Worm (Caenorhabditis elegans) whole organism, L2 larva: ENCODE measurements around the gene F53B2.8.
A peak's percentile ranks its signal among the peaks of the same experiment; 100 is the strongest.

ENCODE experiments used
- C34F6.9 ChIP-seq: fragments of 150-350 bp; optimal IDR thresholded peaks from 2 replicates; lab custom pipeline; 2014; ENCODE audit warnings: missing biosample characterization, missing genetic modification characterization
- F13H6.1 ChIP-seq: sonication (generic microtip); optimal IDR thresholded peaks from 2 replicates; lab custom pipeline; 2016; ENCODE audit warnings: missing genetic modification characterization, missing compliant biosample characterization
- R02D3.7 ChIP-seq: fragments of 150-350 bp; optimal IDR thresholded peaks from 2 replicates; lab custom pipeline; 2014; ENCODE audit warnings: missing biosample characterization, missing genetic modification characterization
- Y55F3AM.14 ChIP-seq: fragments of 200-800 bp; sonication (Bioruptor generic); optimal IDR thresholded peaks from 2 replicates; lab custom pipeline; 2018; ENCODE audit warnings: mild to moderate bottlenecking, missing genetic modification characterization, missing compliant biosample characterization
- ZK546.5 ChIP-seq: sonication (generic microtip); optimal IDR thresholded peaks from 2 replicates; lab custom pipeline; 2017; ENCODE audit warnings: missing biosample characterization, missing genetic modification characterization
- aly-2 ChIP-seq: fragments of 150-350 bp; optimal IDR thresholded peaks from 2 replicates; lab custom pipeline; 2014; ENCODE audit warnings: missing biosample characterization, missing genetic modification characterization
- ama-1 ChIP-seq: fragments of 150-350 bp; optimal IDR thresholded peaks from 2 replicates; lab custom pipeline; 2018; ENCODE audit warnings: inconsistent platforms
- blmp-1 ChIP-seq: sonication (generic microtip); optimal IDR thresholded peaks from 2 replicates; lab custom pipeline; 2017; ENCODE audit warnings: missing genetic modification characterization, mild to moderate bottlenecking, missing compliant biosample characterization, antibody characterized with exemption, moderate library complexity; ENCODE audit not compliant: insufficient read depth
- ceh-16 ChIP-seq: fragments of 150-350 bp; optimal IDR thresholded peaks from 2 replicates; lab custom pipeline; 2014; ENCODE audit warnings: missing biosample characterization, missing genetic modification characterization
- ceh-82 ChIP-seq: fragments of 150-350 bp; optimal IDR thresholded peaks from 2 replicates; lab custom pipeline; 2014; ENCODE audit warnings: missing biosample characterization, missing genetic modification characterization
- crh-2 ChIP-seq: sonication (generic microtip); optimal IDR thresholded peaks from 2 replicates; lab custom pipeline; 2017; ENCODE audit warnings: missing biosample characterization, missing genetic modification characterization
- dmd-4 ChIP-seq: sonication (generic microtip); optimal IDR thresholded peaks from 2 replicates; lab custom pipeline; 2017; ENCODE audit warnings: missing biosample characterization, missing genetic modification characterization
- egl-27 ChIP-seq: sonication (generic microtip); optimal IDR thresholded peaks from 3 replicates; lab custom pipeline; 2017; ENCODE audit warnings: missing biosample characterization, missing genetic modification reagents, missing genetic modification characterization
- fos-1 ChIP-seq: fragments of 150-350 bp; optimal IDR thresholded peaks from 2 replicates; lab custom pipeline; 2014; ENCODE audit warnings: missing biosample characterization, missing genetic modification characterization
- lin-13 ChIP-seq: fragments of 150-350 bp; optimal IDR thresholded peaks from 2 replicates; lab custom pipeline; 2014; ENCODE audit warnings: missing biosample characterization, missing genetic modification reagents, missing genetic modification characterization
- lin-39 ChIP-seq: fragments of 150-350 bp; optimal IDR thresholded peaks from 2 replicates; lab custom pipeline; 2014; ENCODE audit warnings: missing biosample characterization, missing genetic modification reagents, missing genetic modification characterization
- mbf-1 ChIP-seq: sonication (generic microtip); optimal IDR thresholded peaks from 2 replicates; lab custom pipeline; 2017; ENCODE audit warnings: missing biosample characterization, missing genetic modification characterization
- nhr-11 ChIP-seq: fragments of 150-350 bp; optimal IDR thresholded peaks from 2 replicates; lab custom pipeline; 2014; ENCODE audit warnings: missing biosample characterization, missing genetic modification characterization
- nhr-12 ChIP-seq: fragments of 150-350 bp; optimal IDR thresholded peaks from 2 replicates; lab custom pipeline; 2014; ENCODE audit warnings: missing biosample characterization, missing genetic modification characterization
- nhr-21 ChIP-seq: fragments of 150-350 bp; optimal IDR thresholded peaks from 2 replicates; lab custom pipeline; 2014; ENCODE audit warnings: missing biosample characterization, missing genetic modification characterization
- nhr-237 ChIP-seq: fragments of 150-350 bp; optimal IDR thresholded peaks from 2 replicates; lab custom pipeline; 2014; ENCODE audit warnings: missing biosample characterization, missing genetic modification characterization
- nhr-25 ChIP-seq: fragments of 150-350 bp; sonication (generic microtip); optimal IDR thresholded peaks from 3 replicates; lab custom pipeline; 2014; ENCODE audit warnings: missing biosample characterization, missing genetic modification characterization
- nhr-77 ChIP-seq: fragments of 150-350 bp; optimal IDR thresholded peaks from 2 replicates; lab custom pipeline; 2014; ENCODE audit warnings: missing biosample characterization, missing genetic modification characterization
- skn-1 ChIP-seq: sonication (generic microtip); optimal IDR thresholded peaks from 2 replicates; lab custom pipeline; 2017; ENCODE audit warnings: missing biosample characterization, missing genetic modification characterization
- sma-9 ChIP-seq, 2 experiments: fragments of 150-350 bp in 1 of 2; sonication (generic microtip) in 1 of 2; optimal IDR thresholded peaks; 2 replicates each; lab custom pipeline; 2014 to 2016; ENCODE audit warnings: missing genetic modification characterization in 2 of 2, mild to moderate bottlenecking in 1 of 2, missing biosample characterization in 1 of 2, missing compliant biosample characterization in 1 of 2, missing genetic modification reagents in 1 of 2, moderate library complexity in 1 of 2
- unc-39 ChIP-seq: fragments of 150-350 bp; optimal IDR thresholded peaks from 2 replicates; lab custom pipeline; 2014; ENCODE audit warnings: missing biosample characterization, missing genetic modification characterization
- unc-55 ChIP-seq: fragments of 150-350 bp; sonication (generic microtip); optimal IDR thresholded peaks from 3 replicates; lab custom pipeline; 2014; ENCODE audit warnings: missing biosample characterization, missing genetic modification reagents, missing genetic modification characterization
- zag-1 ChIP-seq: fragments of 150-350 bp; optimal IDR thresholded peaks from 2 replicates; lab custom pipeline; 2014; ENCODE audit warnings: missing biosample characterization, missing genetic modification characterization
- ztf-11 ChIP-seq: sonication (generic microtip); optimal IDR thresholded peaks from 2 replicates; lab custom pipeline; 2017; ENCODE audit warnings: missing biosample characterization, missing genetic modification characterization
- ztf-4 ChIP-seq: fragments of 150-350 bp; optimal IDR thresholded peaks from 2 replicates; lab custom pipeline; 2014; ENCODE audit warnings: missing biosample characterization, missing genetic modification characterization

Gene F53B2.8

DNA sequence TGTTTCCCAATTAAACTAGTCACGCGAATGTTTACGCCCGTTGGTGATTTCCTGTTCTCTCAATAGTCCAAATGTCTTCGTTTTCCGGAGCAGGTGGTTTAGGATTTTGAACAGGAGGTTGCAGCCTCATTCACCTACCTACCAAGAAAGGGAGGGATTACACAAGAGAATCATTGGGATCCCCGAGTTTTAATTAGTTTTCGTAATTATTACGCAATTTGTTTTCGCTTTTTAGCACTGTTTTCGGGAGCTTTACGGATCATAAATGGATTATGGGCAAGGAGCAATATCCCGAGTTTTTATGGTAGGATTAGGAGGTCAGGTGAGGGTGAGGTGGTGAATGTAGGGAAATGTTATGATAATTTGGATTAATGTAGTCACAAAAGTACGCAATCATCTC is 18.7 kb upstream of the F53B2.8 start:
- no peak for TF ChIP-seq sma-9 (GFP tag; optimal IDR thresholded peaks at IDR 0.05; lab: Kevin White, UChicago)
- TF ChIP-seq sma-9 (tag; optimal IDR thresholded peaks at IDR 0.05; lab: Kevin White, UChicago): no peak
- no peak for TF ChIP-seq nhr-12
- TF ChIP-seq R02D3.7 (tag; lab: Kevin White, UChicago): no peak
- TF ChIP-seq blmp-1 (tag; lab: Kevin White, UChicago): no peak
- no peak for TF ChIP-seq fos-1 (tag; lab: Kevin White, UChicago)
- TF ChIP-seq nhr-21 (tag; lab: Kevin White, UChicago): no peak
- no peak for TF ChIP-seq ama-1 (lab: Kevin White, UChicago)
- TF ChIP-seq ZK546.5 (tag; lab: Kevin White, UChicago): no peak

DNA sequence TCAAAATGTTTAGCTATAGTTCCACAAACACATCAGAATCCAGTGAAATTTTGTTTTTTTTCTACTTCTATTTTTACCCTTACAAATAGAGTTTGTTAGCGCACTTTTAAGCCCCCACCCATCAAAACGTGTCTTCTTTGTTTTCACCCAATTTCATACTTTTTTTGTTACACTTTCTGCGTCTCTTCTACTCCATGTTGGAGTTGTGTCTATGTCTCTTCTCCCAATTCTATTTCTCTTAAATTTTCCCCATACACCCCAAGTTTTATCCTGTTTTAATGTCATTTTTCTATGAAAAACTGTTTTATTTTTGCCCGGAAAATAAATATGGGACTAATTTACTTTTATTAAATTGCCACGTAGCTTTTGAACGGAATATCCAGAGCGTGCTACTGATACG is 18.2 kb upstream of the F53B2.8 start:
- TF ChIP-seq unc-55 (peak; percentile 50), egl-27 (tag; lab: Kevin White, UChicago) (no peak), crh-2 (tag; lab: Kevin White, UChicago) (peak; percentile 24)

DNA sequence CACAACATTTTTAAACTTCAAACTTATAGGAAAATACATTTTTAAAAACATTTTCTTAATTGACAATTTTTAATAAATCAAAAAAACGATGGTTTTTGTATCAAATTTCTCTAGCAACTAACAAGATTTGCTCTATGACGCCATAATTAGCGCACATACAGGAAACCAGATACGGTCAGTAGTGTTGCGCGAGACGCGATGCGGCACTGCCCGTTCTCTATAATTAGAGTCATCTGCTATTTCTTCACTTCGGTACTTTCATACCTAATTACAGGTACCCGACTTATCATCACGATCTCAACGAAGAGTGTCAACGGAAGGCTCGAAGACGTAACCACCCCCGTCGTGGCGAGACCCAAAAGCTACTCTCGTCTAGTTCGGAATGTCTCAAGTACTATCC is 17.4 kb upstream of the F53B2.8 start:
- TF ChIP-seq fos-1 (tag; lab: Kevin White, UChicago): no peak
- TF ChIP-seq lin-39 (tag; lab: Kevin White, UChicago): no peak
- no peak for TF ChIP-seq C34F6.9 (tag; lab: Kevin White, UChicago)
- no peak for TF ChIP-seq lin-13 (GFP tag; lab: Kevin White, UChicago)
- TF ChIP-seq ceh-16 (tag; lab: Kevin White, UChicago): no peak
- no peak for TF ChIP-seq Y55F3AM.14 (GFP tag; lab: Kevin White, UChicago)
- TF ChIP-seq ztf-11 (tag; lab: Kevin White, UChicago): no peak
- no peak for TF ChIP-seq unc-39 (tag; lab: Kevin White, UChicago)
- TF ChIP-seq blmp-1 (tag; lab: Kevin White, UChicago): no peak

DNA sequence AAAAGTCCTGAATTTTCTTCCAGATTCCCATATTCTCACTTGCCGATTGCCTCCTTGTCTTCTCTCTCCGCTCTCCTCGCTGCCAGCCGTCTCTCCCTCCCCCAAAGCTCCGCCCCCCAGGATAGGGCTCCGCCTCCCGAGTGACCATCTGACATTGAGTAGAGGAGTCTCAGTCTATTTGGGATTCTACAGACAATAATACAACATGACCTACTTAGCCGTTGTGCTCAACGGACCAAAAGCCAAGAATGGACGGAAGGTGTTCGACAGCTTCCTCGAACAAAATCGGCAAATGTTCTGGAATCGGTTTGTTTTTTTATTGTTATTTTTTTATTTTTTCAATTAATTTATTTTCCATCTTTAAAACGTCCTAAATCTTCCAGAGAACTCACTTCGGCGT is 14.8 kb upstream of the F53B2.8 start, which contains the start of gene ham-1:
Gene ham-1, plus strand, starts transcription at position 173 of the 400 bp plus-strand sequence.
- TF ChIP-seq egl-27 (tag; lab: Kevin White, UChicago): no peak
- no peak for TF ChIP-seq skn-1 (tag; lab: Kevin White, UChicago)
- no peak for TF ChIP-seq unc-55
- TF ChIP-seq dmd-4 (tag; lab: Kevin White, UChicago): no peak
- no peak for TF ChIP-seq ztf-11 (tag; lab: Kevin White, UChicago)
- no peak for TF ChIP-seq ceh-16 (tag; lab: Kevin White, UChicago)
- TF ChIP-seq sma-9 (GFP tag; optimal IDR thresholded peaks at IDR 0.05; lab: Kevin White, UChicago): no peak
- no peak for TF ChIP-seq sma-9 (tag; optimal IDR thresholded peaks at IDR 0.05; lab: Kevin White, UChicago)
- TF ChIP-seq nhr-77 (tag; lab: Kevin White, UChicago): no peak
- no peak for TF ChIP-seq nhr-11 (tag; lab: Kevin White, UChicago)
- no peak for TF ChIP-seq aly-2
- no peak for TF ChIP-seq mbf-1 (tag; lab: Kevin White, UChicago)
- no peak for TF ChIP-seq ztf-4 (tag; lab: Kevin White, UChicago)
- TF ChIP-seq zag-1 (tag; lab: Kevin White, UChicago): no peak
- no peak for TF ChIP-seq ceh-82 (tag; lab: Kevin White, UChicago)

DNA sequence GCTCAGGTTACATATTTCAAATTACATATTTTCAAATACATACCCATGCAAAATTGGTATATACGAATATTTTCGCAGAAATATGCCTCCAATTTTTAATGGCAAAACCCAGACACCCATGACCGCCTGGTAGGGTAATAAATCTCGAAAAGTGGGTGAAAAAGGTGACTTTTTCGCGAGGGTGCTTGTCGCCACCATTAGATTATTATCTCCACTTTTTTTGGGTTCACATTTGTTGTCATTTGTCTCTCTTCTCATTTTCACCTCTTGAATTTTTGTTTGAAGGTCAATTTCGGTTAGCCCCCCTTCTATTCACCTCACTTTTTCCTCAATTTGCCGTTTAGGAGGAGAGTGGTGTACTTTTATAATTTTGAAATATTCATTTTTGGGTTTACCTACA is 13.0 kb upstream of the F53B2.8 start:
- peak; percentile 16 for TF ChIP-seq nhr-25 (tag; lab: Kevin White, UChicago)
- peak; percentile 73 for TF ChIP-seq ceh-16 (tag; lab: Kevin White, UChicago)
- no peak for TF ChIP-seq nhr-237 (tag; lab: Kevin White, UChicago)

DNA sequence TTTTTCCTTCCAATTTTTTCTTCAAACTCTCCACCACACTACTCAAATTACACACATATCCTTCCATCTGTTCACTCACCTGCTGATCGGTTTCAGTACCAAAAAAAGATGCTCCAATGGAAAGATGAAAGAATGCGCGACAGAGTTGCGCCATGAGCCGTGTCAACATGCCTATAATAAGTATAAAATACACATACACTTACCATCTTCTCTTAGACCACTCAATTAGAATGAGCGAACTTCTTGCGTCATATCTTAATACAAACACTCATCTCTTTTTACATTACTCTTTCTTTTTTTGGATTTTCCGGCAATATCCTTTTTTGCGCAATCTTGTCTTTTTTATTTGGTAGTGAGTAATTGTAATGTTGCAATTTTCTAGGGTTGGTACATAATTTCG is 10.5 kb upstream of the F53B2.8 start:
- no peak for TF ChIP-seq egl-27 (tag; lab: Kevin White, UChicago)
- no peak for TF ChIP-seq ceh-82 (tag; lab: Kevin White, UChicago)
- TF ChIP-seq lin-39 (tag; lab: Kevin White, UChicago): no peak
- no peak for TF ChIP-seq F13H6.1 (tag; lab: Kevin White, UChicago)
- no peak for TF ChIP-seq unc-55
- TF ChIP-seq C34F6.9 (tag; lab: Kevin White, UChicago): no peak
